Worm (Caenorhabditis elegans): ENCODE results near the gene T02H6.6.

Gene T02H6.6

ce11 chrII:658369-658768 is 25.2 kb upstream of the T02H6.6 start, which contains the start of gene sdz-24:
Gene sdz-24, plus strand, starts transcription at chrII:658669.
- TF ChIP-seq jun-1 (tag; optimal IDR thresholded peaks at IDR 0.05), result no peak
- TF ChIP-seq pqm-1 (tag; optimal IDR thresholded peaks at IDR 0.05), result no peak
- no peak for TF ChIP-seq lin-13 (GFP tag; optimal IDR thresholded peaks at IDR 0.05)
- TF ChIP-seq vab-15 (tag; optimal IDR thresholded peaks at IDR 0.05), result no peak
- no peak for TF ChIP-seq ceh-63 (GFP tag; optimal IDR thresholded peaks at IDR 0.05)
- TF ChIP-seq elt-2 (tag; optimal IDR thresholded peaks at IDR 0.05), result no peak
- TF ChIP-seq C04F5.9 (tag; optimal IDR thresholded peaks at IDR 0.05), result no peak
- TF ChIP-seq hpl-2 (GFP tag; optimal IDR thresholded peaks at IDR 0.05), result no peak
- TF ChIP-seq pax-3 (tag; optimal IDR thresholded peaks at IDR 0.05), result no peak
- TF ChIP-seq rnt-1 (tag; optimal IDR thresholded peaks at IDR 0.05), result no peak
- TF ChIP-seq tbx-2 (tag; optimal IDR thresholded peaks at IDR 0.05), result no peak
- no peak for TF ChIP-seq lin-15B (tag; optimal IDR thresholded peaks at IDR 0.05)
- TF ChIP-seq nhr-237 (tag; optimal IDR thresholded peaks at IDR 0.05), result no peak
- TF ChIP-seq fkh-8 (tag; optimal IDR thresholded peaks at IDR 0.05), result no peak
- no peak for TF ChIP-seq pag-3 (tag; optimal IDR thresholded peaks at IDR 0.05; ENCODE audit: borderline replicate concordance, insufficient read depth)
- no peak for TF ChIP-seq hlh-4 (tag; optimal IDR thresholded peaks at IDR 0.05)
- TF ChIP-seq nhr-90 (tag; optimal IDR thresholded peaks at IDR 0.05; ENCODE audit: poor library complexity), result no peak

ce11 chrII:661696-662095 is 21.9 kb upstream of the T02H6.6 start, which contains the start of gene sri-45:
Gene sri-45, minus strand, starts transcription at chrII:661796.
- no peak for TF ChIP-seq mef-2 (tag; optimal IDR thresholded peaks at IDR 0.05)

ce11 chrII:667864-668263 is 15.7 kb upstream of the T02H6.6 start:
- TF ChIP-seq snpc-4 (tag; optimal IDR thresholded peaks at IDR 0.05) (no peak), efl-1 (optimal IDR thresholded peaks at IDR 0.05) (no peak), efl-1 (GFP tag; optimal IDR thresholded peaks at IDR 0.05 in 1 of 2) (peak in 1 of 2 experiments; percentile 74)

ce11 chrII:671025-671424 is 12.5 kb upstream of the T02H6.6 start, which contains the start of gene sri-46:
Gene sri-46, minus strand, starts transcription at chrII:671125.
- no peak for TF ChIP-seq ceh-90 (tag; optimal IDR thresholded peaks at IDR 0.05)
- no peak for TF ChIP-seq blmp-1 (tag; optimal IDR thresholded peaks at IDR 0.05)

ce11 chrII:674116-674515 is 9.5 kb upstream of the T02H6.6 start, which contains the start of gene Y39F10C.3:
Gene Y39F10C.3, plus strand, starts transcription at chrII:674416.
- TF ChIP-seq snpc-4 (tag; optimal IDR thresholded peaks at IDR 0.05) (no peak), C34B4.2 (tag; optimal IDR thresholded peaks at IDR 0.05) (no peak), ceh-90 (tag; optimal IDR thresholded peaks at IDR 0.05) (no peak)

ce11 chrII:675303-675702 is 8.3 kb upstream of the T02H6.6 start, which contains the start of gene Y39F10C.1:
Gene Y39F10C.1, plus strand, starts transcription at chrII:675603.
- TF ChIP-seq F16B12.6 (tag; optimal IDR thresholded peaks at IDR 0.05) (no peak), pag-3 (tag; optimal IDR thresholded peaks at IDR 0.05; ENCODE audit: borderline replicate concordance, insufficient read depth) (no peak), ceh-88 (GFP tag; IDR thresholded peaks at IDR 0.05) (no peak), xbp-1 (tag; optimal IDR thresholded peaks at IDR 0.05) (no peak), rnt-1 (tag; optimal IDR thresholded peaks at IDR 0.05) (no peak), nhr-84 (tag; optimal IDR thresholded peaks at IDR 0.05) (no peak), lin-13 (GFP tag; optimal IDR thresholded peaks at IDR 0.05) (no peak), elt-2 (tag; optimal IDR thresholded peaks at IDR 0.05) (no peak), aly-2 (tag; optimal IDR thresholded peaks at IDR 0.05) (no peak), ceh-8 (GFP tag; optimal IDR thresholded peaks at IDR 0.05) (no peak), lin-35 (GFP tag; optimal IDR thresholded peaks at IDR 0.05) (no peak), mab-9 (GFP tag; IDR thresholded peaks at IDR 0.05) (no peak)
